Worm (Caenorhabditis elegans) whole organism, late embryonic: Measurements from ENCODE around the gene C05D11.8.

Source experiments
- ceh-34 ChIP-seq: sonication (generic microtip); optimal IDR thresholded peaks from 2 replicates; lab custom pipeline; 2016; ENCODE audit warnings: mild to moderate bottlenecking, missing genetic modification characterization, missing compliant biosample characterization
- che-1 ChIP-seq: sonication (generic microtip); optimal IDR thresholded peaks from 2 replicates; lab custom pipeline; 2016; ENCODE audit warnings: mild to moderate bottlenecking, missing genetic modification characterization, missing compliant biosample characterization
- elt-2 ChIP-seq: sonication (generic microtip); optimal IDR thresholded peaks from 2 replicates; lab custom pipeline; 2016; ENCODE audit warnings: missing genetic modification reagents, missing genetic modification characterization, missing compliant biosample characterization
- hlh-6 ChIP-seq: sonication (generic microtip); optimal IDR thresholded peaks from 2 replicates; lab custom pipeline; 2016; ENCODE audit warnings: missing genotype, missing genetic modification characterization, missing compliant biosample characterization
- lin-11 ChIP-seq: fragments of 200-800 bp; sonication (Bioruptor generic); optimal IDR thresholded peaks from 2 replicates; lab custom pipeline; 2018; ENCODE audit warnings: mild to moderate bottlenecking, missing genetic modification characterization, missing compliant biosample characterization
- madf-2 ChIP-seq: sonication (generic microtip); optimal IDR thresholded peaks from 2 replicates; lab custom pipeline; 2017; ENCODE audit warnings: missing genetic modification characterization, missing compliant biosample characterization
- nhr-11 ChIP-seq: fragments of 150-350 bp; optimal IDR thresholded peaks from 2 replicates; lab custom pipeline; 2014; ENCODE audit warnings: missing biosample characterization, missing genetic modification characterization
- pha-2 ChIP-seq: sonication (generic microtip); optimal IDR thresholded peaks from 2 replicates; lab custom pipeline; 2017; ENCODE audit warnings: mild to moderate bottlenecking, missing genetic modification characterization, missing compliant biosample characterization
- tbx-2 ChIP-seq: sonication (generic microtip); optimal IDR thresholded peaks from 2 replicates; lab custom pipeline; 2016; ENCODE audit warnings: missing genetic modification characterization, missing compliant biosample characterization
- tbx-7 ChIP-seq: sonication (generic microtip); optimal IDR thresholded peaks from 2 replicates; lab custom pipeline; 2016; ENCODE audit warnings: missing genotype, missing genetic modification characterization, missing compliant biosample characterization
- unc-42 ChIP-seq: sonication (generic microtip); optimal IDR thresholded peaks from 2 replicates; lab custom pipeline; 2016; ENCODE audit warnings: missing genotype, missing genetic modification characterization, missing compliant biosample characterization

ce11 chrIII:6389533-6389932, 37.6 kb downstream of the C05D11.8 start, which contains the start of gene C16A3.2:
- no peak for TF ChIP-seq tbx-2
- no peak for TF ChIP-seq elt-2
- TF ChIP-seq pha-2 (tag; lab: Kevin White, UChicago), result no peak
- no peak for TF ChIP-seq lin-11 (tag; lab: Kevin White, UChicago)
- TF ChIP-seq tbx-7 (tag; lab: Kevin White, UChicago), result no peak
- no peak for TF ChIP-seq madf-2 (tag; lab: Kevin White, UChicago)
- TF ChIP-seq ceh-34 (tag; lab: Kevin White, UChicago), result no peak
- no peak for TF ChIP-seq nhr-11
- TF ChIP-seq unc-42, result no peak
- no peak for TF ChIP-seq hlh-6 (tag; lab: Kevin White, UChicago)
- TF ChIP-seq che-1 (tag; lab: Kevin White, UChicago), result no peak
